Fruit fly (Drosophila melanogaster) whole organism, embryonic: Measurements from ENCODE around the gene CG17855.

Experiments used
- Blimp-1 ChIP-seq: fragments of 200-800 bp; sonication (Bioruptor generic); optimal IDR thresholded peaks from 3 replicates; lab custom pipeline; 2018; ENCODE audit warnings: missing biosample characterization, missing genetic modification characterization, mild to moderate bottlenecking, moderate library complexity, missing genetic modification reagents
- CG10321 ChIP-seq: fragments of 200-800 bp; sonication (Bioruptor generic); IDR thresholded peaks from 2 replicates; pipeline ENCODE4 v1.3.6; 2022; ENCODE audit warnings: missing biosample characterization, missing genetic modification characterization
- CG10366 ChIP-seq: fragments of 200-800 bp; sonication (Bioruptor generic); IDR thresholded peaks from 2 replicates; pipeline ENCODE4 v1.3.6; 2022; ENCODE audit warnings: missing biosample characterization, missing genetic modification characterization
- CG11456 ChIP-seq: fragments of 200-800 bp; sonication (Bioruptor generic); IDR thresholded peaks from 3 replicates; pipeline ENCODE4 v1.3.6; 2022; ENCODE audit warnings: missing biosample characterization, missing genetic modification characterization
- CG11560 ChIP-seq: fragments of 200-800 bp; sonication (Bioruptor generic); IDR thresholded peaks from 3 replicates; pipeline ENCODE4 v1.3.6; 2022; ENCODE audit warnings: missing biosample characterization, missing genetic modification characterization
- CG11696 ChIP-seq: fragments of 200-800 bp; sonication (Bioruptor generic); IDR thresholded peaks from 2 replicates; pipeline ENCODE4 v1.3.6; 2022; ENCODE audit warnings: missing biosample characterization, missing genetic modification characterization
- CG12104 ChIP-seq: fragments of 200-800 bp; sonication (Bioruptor generic); optimal IDR thresholded peaks from 3 replicates; lab custom pipeline; 2016; ENCODE audit warnings: missing biosample characterization, missing genetic modification characterization
- CG12236 ChIP-seq: fragments of 200-800 bp; sonication (Bioruptor generic); optimal IDR thresholded peaks from 2 replicates; lab custom pipeline; 2016; ENCODE audit warnings: missing biosample characterization, missing genetic modification characterization
- CG13624 ChIP-seq: fragments of 200-800 bp; sonication (Bioruptor generic); optimal IDR thresholded peaks from 2 replicates; lab custom pipeline; 2016; ENCODE audit warnings: missing biosample characterization, missing genetic modification characterization
- CG13775 ChIP-seq: fragments of 200-800 bp; sonication (Bioruptor generic); optimal IDR thresholded peaks from 3 replicates; lab custom pipeline; 2017; ENCODE audit warnings: missing biosample characterization, mild to moderate bottlenecking, missing genetic modification characterization
- CG15073 ChIP-seq: fragments of 200-800 bp; sonication (Bioruptor generic); optimal IDR thresholded peaks from 2 replicates; lab custom pipeline; 2016; ENCODE audit warnings: missing biosample characterization, missing genetic modification characterization
- CG15514 ChIP-seq: fragments of 200-800 bp; sonication (Bioruptor generic); optimal IDR thresholded peaks from 3 replicates; lab custom pipeline; 2017; ENCODE audit warnings: missing biosample characterization, missing genetic modification characterization, mild to moderate bottlenecking, moderate library complexity, missing genetic modification reagents
- CG16815 ChIP-seq: fragments of 200-800 bp; sonication (Bioruptor generic); optimal IDR thresholded peaks from 3 replicates; lab custom pipeline; 2017; ENCODE audit warnings: missing biosample characterization, mild to moderate bottlenecking, missing genetic modification characterization
- CG1832 ChIP-seq: fragments of 200-800 bp; sonication (Bioruptor generic); optimal IDR thresholded peaks from 2 replicates; lab custom pipeline; 2017; ENCODE audit warnings: missing biosample characterization, mild to moderate bottlenecking, missing genetic modification characterization, inconsistent platforms
- CG18619 ChIP-seq: fragments of 200-800 bp; sonication (Bioruptor generic); optimal IDR thresholded peaks from 3 replicates; lab custom pipeline; 2017; ENCODE audit warnings: missing biosample characterization, mild to moderate bottlenecking, missing genetic modification characterization
- CG30431 ChIP-seq: fragments of 200-800 bp; sonication (Bioruptor generic); optimal IDR thresholded peaks from 2 replicates; lab custom pipeline; 2017; ENCODE audit warnings: missing biosample characterization, missing genetic modification characterization
- CG33213 ChIP-seq: fragments of 200-800 bp; sonication (Bioruptor generic); optimal IDR thresholded peaks from 3 replicates; lab custom pipeline; 2016; ENCODE audit warnings: missing biosample characterization, missing genetic modification characterization
- CG33557 ChIP-seq: fragments of 200-800 bp; sonication (Bioruptor generic); optimal IDR thresholded peaks from 2 replicates; lab custom pipeline; 2019; ENCODE audit warnings: missing biosample characterization, mild to moderate bottlenecking, missing genetic modification characterization, moderate library complexity
- CG34224 ChIP-seq: fragments of 200-800 bp; sonication (Bioruptor generic); IDR thresholded peaks from 3 replicates; pipeline ENCODE4 v1.3.6; 2022; ENCODE audit warnings: missing biosample characterization, missing genetic modification characterization; ENCODE audit not compliant: partially characterized antibody
- CG3838 ChIP-seq: fragments of 200-800 bp; sonication (Bioruptor generic); optimal IDR thresholded peaks from 3 replicates; lab custom pipeline; 2016; ENCODE audit warnings: missing biosample characterization, missing genetic modification characterization
- CG43689 ChIP-seq: fragments of 200-800 bp; sonication (Bioruptor generic); IDR thresholded peaks from 2 replicates; pipeline ENCODE4 v1.3.6; 2022; ENCODE audit warnings: missing biosample characterization, missing genetic modification characterization
- CG5180 ChIP-seq: fragments of 200-800 bp; sonication (Bioruptor generic); optimal IDR thresholded peaks from 3 replicates; lab custom pipeline; 2017; ENCODE audit warnings: missing biosample characterization, missing genetic modification characterization, mild to moderate bottlenecking, moderate library complexity, missing genetic modification reagents
- CG6272 ChIP-seq: fragments of 200-800 bp; sonication (Bioruptor generic); IDR thresholded peaks from 2 replicates; pipeline ENCODE4 v1.3.6; 2022; ENCODE audit warnings: missing biosample characterization, missing genetic modification characterization
- CG6689 ChIP-seq: fragments of 200-800 bp; sonication (Bioruptor generic); IDR thresholded peaks from 2 replicates; pipeline ENCODE4 v1.3.6; 2022; ENCODE audit warnings: missing biosample characterization, missing genetic modification characterization
- CG9437 ChIP-seq: fragments of 200-800 bp; sonication (Bioruptor generic); optimal IDR thresholded peaks from 2 replicates; lab custom pipeline; 2018; ENCODE audit warnings: missing biosample characterization, mild to moderate bottlenecking, missing genetic modification characterization
- Dfd ChIP-seq, 2 experiments: fragments of >200 bp; optimal IDR thresholded peaks; 2 replicates each; lab custom pipeline; 2017; ENCODE audit warnings: missing biosample characterization in 2 of 2, missing genetic modification characterization in 2 of 2
- Doc2 ChIP-seq: fragments of 200-800 bp; sonication (Bioruptor generic); IDR thresholded peaks from 2 replicates; pipeline ENCODE4 v1.3.6; 2022; ENCODE audit warnings: missing biosample characterization, missing genetic modification characterization
- Doc3 ChIP-seq: fragments of 200-800 bp; sonication (Bioruptor generic); IDR thresholded peaks from 3 replicates; pipeline ENCODE4 v1.3.6; 2022; ENCODE audit warnings: missing biosample characterization, missing genetic modification characterization; ENCODE audit not compliant: partially characterized antibody
- Drgx ChIP-seq: fragments of 200-800 bp; sonication (Bioruptor generic); IDR thresholded peaks from 2 replicates; pipeline ENCODE4 v1.3.6; 2022; ENCODE audit warnings: missing biosample characterization, missing genetic modification characterization
- Mes4 ChIP-seq: fragments of 200-800 bp; sonication (Bioruptor generic); optimal IDR thresholded peaks from 2 replicates; lab custom pipeline; 2016; ENCODE audit warnings: missing biosample characterization, missing genetic modification characterization
- Rx ChIP-seq: fragments of 200-800 bp; sonication (Bioruptor generic); IDR thresholded peaks from 2 replicates; pipeline ENCODE4 v1.3.6; 2022; ENCODE audit warnings: missing biosample characterization, missing genetic modification characterization
- Spps ChIP-seq: fragments of 200-800 bp; sonication (Bioruptor generic); optimal IDR thresholded peaks from 2 replicates; lab custom pipeline; 2018; ENCODE audit warnings: missing biosample characterization, mild to moderate bottlenecking, missing genetic modification characterization
- Trl ChIP-seq, 3 experiments: fragments of >200 bp in 2 of 3; fragments of 200-800 bp in 1 of 3; sonication (Bioruptor generic) in 1 of 3; optimal IDR thresholded peaks; 2 replicates in 1 of 3; 3 replicates in 2 of 3; lab custom pipeline; 2016 to 2017; ENCODE audit warnings: missing biosample characterization in 1 of 3, missing genetic modification characterization in 1 of 3
- Xbp1 ChIP-seq: fragments of 200-800 bp; sonication (Bioruptor generic); optimal IDR thresholded peaks from 3 replicates; lab custom pipeline; 2016; ENCODE audit warnings: missing biosample characterization, mild to moderate bottlenecking, missing genetic modification characterization
- Xrp1 ChIP-seq: fragments of 200-800 bp; sonication (Bioruptor generic); IDR thresholded peaks from 2 replicates; pipeline ENCODE4 v1.3.6; 2022; ENCODE audit warnings: missing biosample characterization, missing genetic modification characterization
- ap ChIP-seq: fragments of 200-800 bp; sonication (Bioruptor generic); IDR thresholded peaks from 2 replicates; pipeline ENCODE4 v1.3.6; 2022; ENCODE audit warnings: missing biosample characterization, missing genetic modification characterization
- bcd ChIP-seq: fragments of 200-800 bp; sonication (Bioruptor generic); optimal IDR thresholded peaks from 2 replicates; lab custom pipeline; 2017; ENCODE audit warnings: missing biosample characterization, mild to moderate bottlenecking, missing genetic modification characterization
- br ChIP-seq: fragments of >200 bp; optimal IDR thresholded peaks from 2 replicates; lab custom pipeline; 2017
- caup ChIP-seq: fragments of 200-800 bp; sonication (Bioruptor generic); optimal IDR thresholded peaks from 3 replicates; lab custom pipeline; 2017; ENCODE audit warnings: missing biosample characterization, mild to moderate bottlenecking, missing genetic modification characterization, moderate library complexity; ENCODE audit not compliant: severe bottlenecking
- cg ChIP-seq: fragments of 200-800 bp; sonication (Bioruptor generic); optimal IDR thresholded peaks from 3 replicates; lab custom pipeline; 2019; ENCODE audit warnings: missing biosample characterization, mild to moderate bottlenecking, missing genetic modification characterization, moderate library complexity
- crc ChIP-seq: fragments of 200-800 bp; sonication (Bioruptor generic); optimal IDR thresholded peaks from 2 replicates; lab custom pipeline; 2016; ENCODE audit warnings: missing biosample characterization, missing genetic modification characterization
- disco-r ChIP-seq: fragments of 200-800 bp; sonication (Bioruptor generic); optimal IDR thresholded peaks from 2 replicates; lab custom pipeline; 2016; ENCODE audit warnings: missing biosample characterization, missing genetic modification characterization
- emc ChIP-seq: fragments of 200-800 bp; sonication (Bioruptor generic); optimal IDR thresholded peaks from 2 replicates; lab custom pipeline; 2016; ENCODE audit warnings: missing biosample characterization, missing genetic modification characterization
- insv ChIP-seq, 2 experiments: fragments of 200-800 bp; sonication (Bioruptor generic); optimal IDR thresholded peaks; 3 replicates each; lab custom pipeline; 2016 to 2018; ENCODE audit warnings: missing biosample characterization in 2 of 2, missing genetic modification characterization in 2 of 2
- maf-S ChIP-seq: fragments of 200-800 bp; sonication (Bioruptor generic); optimal IDR thresholded peaks from 2 replicates; lab custom pipeline; 2016; ENCODE audit warnings: missing biosample characterization, missing genetic modification characterization
- mam ChIP-seq: fragments of 200-800 bp; sonication (Bioruptor generic); optimal IDR thresholded peaks from 3 replicates; lab custom pipeline; 2016; ENCODE audit warnings: missing biosample characterization, missing genetic modification characterization
- repo ChIP-seq: fragments of 200-800 bp; sonication (Bioruptor generic); optimal IDR thresholded peaks from 2 replicates; lab custom pipeline; 2016; ENCODE audit warnings: missing biosample characterization, missing genetic modification characterization
- sens-2 ChIP-seq: fragments of 200-800 bp; sonication (Bioruptor generic); IDR thresholded peaks from 2 replicates; pipeline ENCODE4 v1.3.6; 2022; ENCODE audit warnings: missing biosample characterization, missing genetic modification characterization
- shn ChIP-seq: fragments of 200-800 bp; sonication (Bioruptor generic); optimal IDR thresholded peaks from 3 replicates; lab custom pipeline; 2016; ENCODE audit warnings: missing biosample characterization, missing genetic modification characterization
- sima ChIP-seq: fragments of 200-800 bp; sonication (Bioruptor generic); optimal IDR thresholded peaks from 2 replicates; lab custom pipeline; 2016; ENCODE audit warnings: missing biosample characterization, missing genetic modification characterization
- tup ChIP-seq: fragments of 200-800 bp; sonication (Bioruptor generic); optimal IDR thresholded peaks from 2 replicates; lab custom pipeline; 2016; ENCODE audit warnings: missing biosample characterization, mild to moderate bottlenecking, missing genetic modification characterization, moderate library complexity
- zfh1 ChIP-seq: fragments of 200-800 bp; sonication (Bioruptor generic); IDR thresholded peaks from 3 replicates; pipeline ENCODE4 v1.3.6; 2022; ENCODE audit warnings: missing biosample characterization, missing genetic modification characterization

CG17855 gene

DNA sequence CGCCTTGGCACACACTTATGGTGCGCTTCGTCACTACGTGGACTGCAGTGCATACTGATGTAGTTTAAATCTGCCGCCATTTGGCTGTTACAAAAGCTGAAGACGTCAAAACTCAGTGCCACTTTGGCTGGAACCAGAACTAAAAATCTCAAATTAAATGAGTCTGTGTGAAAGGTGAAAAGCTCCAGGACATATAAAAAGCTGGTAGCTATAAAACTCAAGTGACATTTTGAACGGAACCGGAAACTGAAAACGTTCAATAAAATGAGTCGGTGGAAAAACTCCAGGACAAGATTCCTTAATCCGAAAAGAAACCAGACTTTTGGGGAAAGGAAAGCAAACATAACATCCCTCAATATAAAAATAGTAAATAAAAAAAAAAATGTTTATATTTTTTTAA lies 49.5 kb upstream of the CG17855 start (continued):
- TF ChIP-seq CG11560 (tag; lab: Robert Waterston, UW) (no peak), cg (GFP tag; lab: Kevin White, UChicago) (no peak), repo (GFP tag; lab: Kevin White, UChicago) (no peak), caup (GFP tag; lab: Kevin White, UChicago) (peak; percentile 77), Xrp1 (GFP tag; lab: Robert Waterston, UW) (no peak), insv (GFP tag; optimal IDR thresholded peaks at IDR 0.05; lab: Kevin White, UChicago) (no peak), crc (no peak), CG5180 (GFP tag; lab: Kevin White, UChicago) (peak; percentile 49), CG13624 (peak; percentile 67), maf-S (GFP tag; lab: Kevin White, UChicago) (no peak), CG12104 (GFP tag; lab: Kevin White, UChicago) (peak; percentile 53), Drgx (peak; percentile 49; the same call in 1 of the 2 replicates), CG15073 (GFP tag; lab: Kevin White, UChicago) (no peak), bcd (GFP tag; lab: Kevin White, UChicago) (peak; percentile 79), sima (GFP tag; lab: Kevin White, UChicago) (no peak), Doc3 (GFP tag; lab: Robert Waterston, UW) (no peak), Mes4 (no peak), CG9437 (GFP tag; lab: Kevin White, UChicago) (no peak), Trl (optimal IDR thresholded peaks at IDR 0.05; lab: Kevin White, UChicago) (no peak), Trl (GFP tag; optimal IDR thresholded peaks at IDR 0.05; lab: Kevin White, UChicago) (no peak), Doc2 (GFP tag; lab: Robert Waterston, UW) (no peak), CG16815 (no peak), CG11696 (0 out of 2 replicates have a peak, but pooled peaks have one; percentile 25), ap (GFP tag; lab: Robert Waterston, UW) (no peak), CG33213 (peak; percentile 73), CG3838 (GFP tag; lab: Kevin White, UChicago) (no peak), CG12236 (GFP tag; lab: Kevin White, UChicago) (no peak), CG34224 (no peak), br (no peak), tup (GFP tag; lab: Kevin White, UChicago) (no peak), CG13775 (GFP tag; lab: Kevin White, UChicago) (no peak), CG10321 (no peak; the same call in 1 of the 2 replicates), CG6689 (GFP tag; lab: Robert Waterston, UW) (peak; percentile 44), emc (peak; percentile 14), CG18619 (GFP tag; lab: Kevin White, UChicago) (peak; percentile 28), CG6272 (GFP tag; lab: Robert Waterston, UW) (no peak), Rx (peak; percentile 39), CG11456 (GFP tag; lab: Robert Waterston, UW) (peak; percentile 85), CG1832 (GFP tag; lab: Kevin White, UChicago) (no peak), CG15514 (GFP tag; lab: Kevin White, UChicago) (peak; percentile 99), zfh1 (GFP tag; lab: Robert Waterston, UW) (peak; percentile 69; the same call in 2 of the 3 replicates), CG10366 (GFP tag; lab: Robert Waterston, UW) (peak; percentile 54), CG43689 (no peak), mam (GFP tag; lab: Kevin White, UChicago) (no peak), Spps (tag; lab: Kevin White, UChicago) (no peak), sens-2 (GFP tag; lab: Robert Waterston, UW) (peak; percentile 21; the same call in 1 of the 2 replicates), Blimp-1 (GFP tag; lab: Kevin White, UChicago) (peak; percentile 38), CG33557 (GFP tag; lab: Kevin White, UChicago) (no peak), Dfd (GFP tag; optimal IDR thresholded peaks at IDR 0.05; lab: Kevin White, UChicago) (no peak), CG30431 (GFP tag; lab: Kevin White, UChicago) (no peak), shn (GFP tag; lab: Kevin White, UChicago) (no peak), disco-r (GFP tag; lab: Kevin White, UChicago) (no peak), Xbp1 (GFP tag; lab: Kevin White, UChicago) (no peak)
